Worm (Caenorhabditis elegans): ENCODE results near the gene C29F9.12.

Gene C29F9.12

ce11 chrIII:147570-148076 is 25.8 kb upstream of the C29F9.12 start, which contains the start of gene sqst-5:
Gene sqst-5 (minus strand): TSS chrIII:147620.
- TF ChIP-seq drap-1 (GFP tag; optimal IDR thresholded peaks at IDR 0.05) (no peak), zip-8 (tag; optimal IDR thresholded peaks at IDR 0.05) (no peak), ceh-39 (tag; optimal IDR thresholded peaks at IDR 0.05) (no peak), nhr-28 (tag; optimal IDR thresholded peaks at IDR 0.05) (no peak), snpc-4 (tag; optimal IDR thresholded peaks at IDR 0.05) (no peak), elt-3 (tag; optimal IDR thresholded peaks at IDR 0.05) (no peak), lsy-2 (tag; optimal IDR thresholded peaks at IDR 0.05) (no peak), unc-39 (tag; optimal IDR thresholded peaks at IDR 0.05) (no peak), ztf-11 (tag; optimal IDR thresholded peaks at IDR 0.05) (no peak), ham-2 (GFP tag; optimal IDR thresholded peaks at IDR 0.05) (no peak), elt-1 (tag; optimal IDR thresholded peaks at IDR 0.05; ENCODE audit: borderline replicate concordance, insufficient read depth) (no peak), M03D4.4 (tag; optimal IDR thresholded peaks at IDR 0.05) (no peak), unc-120 (tag; optimal IDR thresholded peaks at IDR 0.05; ENCODE audit: poor library complexity, severe bottlenecking) (no peak), lin-13 (tag; optimal IDR thresholded peaks at IDR 0.05) (no peak)

ce11 chrIII:146369-146768 is 24.5 kb upstream of the C29F9.12 start, which contains the start of gene fbxb-84:
Gene fbxb-84 (minus strand): TSS chrIII:146469.
- no peak for TF ChIP-seq ceh-43 (GFP tag; optimal IDR thresholded peaks at IDR 0.05)
- TF ChIP-seq ceh-83 (GFP tag; optimal IDR thresholded peaks at IDR 0.05), result no peak
- TF ChIP-seq bed-3 (GFP tag; optimal IDR thresholded peaks at IDR 0.05), result no peak
- TF ChIP-seq nhr-76 (tag; optimal IDR thresholded peaks at IDR 0.05), result no peak
- TF ChIP-seq unc-120 (tag; optimal IDR thresholded peaks at IDR 0.05; ENCODE audit: poor library complexity, severe bottlenecking), result no peak
- no peak for TF ChIP-seq lin-32 (GFP tag; optimal IDR thresholded peaks at IDR 0.05)
- no peak for TF ChIP-seq mls-2 (tag; optimal IDR thresholded peaks at IDR 0.05)
- no peak for TF ChIP-seq zip-8 (tag; optimal IDR thresholded peaks at IDR 0.05)
- TF ChIP-seq nhr-237 (tag; optimal IDR thresholded peaks at IDR 0.05), result no peak
- TF ChIP-seq pha-4 (tag; optimal IDR thresholded peaks at IDR 0.05), result no peak
- TF ChIP-seq ceh-39 (tag; optimal IDR thresholded peaks at IDR 0.05), result no peak
- TF ChIP-seq nhr-12 (tag; optimal IDR thresholded peaks at IDR 0.05), result no peak
- TF ChIP-seq lin-13 (tag; optimal IDR thresholded peaks at IDR 0.05), result no peak
- TF ChIP-seq unc-62 (GFP tag; optimal IDR thresholded peaks at IDR 0.05), result no peak
- no peak for TF ChIP-seq mab-5 (tag; optimal IDR thresholded peaks at IDR 0.05)
- TF ChIP-seq snpc-4 (tag; optimal IDR thresholded peaks at IDR 0.05), result no peak

- TF ChIP-seq hlh-1 (tag; optimal IDR thresholded peaks at IDR 0.05) (no peak), cnd-1 (tag; optimal IDR thresholded peaks at IDR 0.05) (no peak), ceh-83 (GFP tag; optimal IDR thresholded peaks at IDR 0.05) (no peak), elt-3 (tag; optimal IDR thresholded peaks at IDR 0.05) (no peak), unc-39 (tag; optimal IDR thresholded peaks at IDR 0.05) (no peak), elt-1 (tag; optimal IDR thresholded peaks at IDR 0.05; ENCODE audit: borderline replicate concordance, insufficient read depth) (no peak), mep-1 (tag; optimal IDR thresholded peaks at IDR 0.05) (no peak)
These were observed 23.2 kb upstream of the C29F9.12 start, which contains the start of the genes T17A3.12 and fbxb-83 for ce11 chrIII:145078-145477. Gene T17A3.12 (minus strand): TSS chrIII:145178. Gene fbxb-83 (minus strand): TSS chrIII:145211.

ce11 chrIII:143121-143520 is 21.3 kb upstream of the C29F9.12 start, which contains the start of gene fbxb-82:
Gene fbxb-82 (minus strand): TSS chrIII:143221.
- TF ChIP-seq ham-2 (GFP tag; optimal IDR thresholded peaks at IDR 0.05) (no peak), blmp-1 (tag; optimal IDR thresholded peaks at IDR 0.05) (no peak), elt-1 (tag; optimal IDR thresholded peaks at IDR 0.05; ENCODE audit: borderline replicate concordance, insufficient read depth) (no peak)

ce11 chrIII:140904-141303 is 19.1 kb upstream of the C29F9.12 start, which contains the start of gene fbxb-81:
Gene fbxb-81 (minus strand): TSS chrIII:141217.
- TF ChIP-seq flh-1 (GFP tag; optimal IDR thresholded peaks at IDR 0.05), result no peak
- no peak for TF ChIP-seq blmp-1 (tag; optimal IDR thresholded peaks at IDR 0.05)
- TF ChIP-seq tbx-8 (GFP tag; optimal IDR thresholded peaks at IDR 0.05), result no peak
- no peak for TF ChIP-seq ceh-39 (tag; optimal IDR thresholded peaks at IDR 0.05)
- no peak for TF ChIP-seq unc-39 (tag; optimal IDR thresholded peaks at IDR 0.05)
- no peak for TF ChIP-seq sem-2 (GFP tag; optimal IDR thresholded peaks at IDR 0.05)
- no peak for TF ChIP-seq elt-1 (tag; optimal IDR thresholded peaks at IDR 0.05; ENCODE audit: borderline replicate concordance, insufficient read depth)
- no peak for TF ChIP-seq ceh-43 (GFP tag; optimal IDR thresholded peaks at IDR 0.05)
- no peak for TF ChIP-seq lsy-2 (tag; optimal IDR thresholded peaks at IDR 0.05)
- TF ChIP-seq cnd-1 (tag; optimal IDR thresholded peaks at IDR 0.05), result no peak
- TF ChIP-seq drap-1 (GFP tag; optimal IDR thresholded peaks at IDR 0.05), result no peak
- no peak for TF ChIP-seq mls-2 (tag; optimal IDR thresholded peaks at IDR 0.05)
- TF ChIP-seq mab-5 (tag; optimal IDR thresholded peaks at IDR 0.05), result no peak
- TF ChIP-seq pha-4 (tag; optimal IDR thresholded peaks at IDR 0.05), result no peak
- TF ChIP-seq mep-1 (tag; optimal IDR thresholded peaks at IDR 0.05), result no peak
- TF ChIP-seq nhr-237 (tag; optimal IDR thresholded peaks at IDR 0.05), result no peak
- no peak for TF ChIP-seq lin-32 (GFP tag; optimal IDR thresholded peaks at IDR 0.05)

All from whole organism, mixed stage, embryonic.